Worm (Caenorhabditis elegans): ENCODE results near the gene sna-3.

- no peak for TF ChIP-seq pqm-1 (tag; optimal IDR thresholded peaks at IDR 0.05)
- no peak for TF ChIP-seq T20F7.1 (GFP tag; optimal IDR thresholded peaks at IDR 0.05)
- TF ChIP-seq egl-27 (tag; optimal IDR thresholded peaks at IDR 0.05), result no peak
- TF ChIP-seq ceh-44 (GFP tag; IDR thresholded peaks at IDR 0.05), result no peak
- no peak for TF ChIP-seq F44E2.7 (GFP tag; IDR thresholded peaks at IDR 0.05)
- TF ChIP-seq ama-1 (optimal IDR thresholded peaks at IDR 0.05), result no peak
- no peak for TF ChIP-seq lin-13 (GFP tag; optimal IDR thresholded peaks at IDR 0.05)
- TF ChIP-seq php-3 (GFP tag; IDR thresholded peaks at IDR 0.05), result no peak
- no peak for TF ChIP-seq nhr-11 (tag; optimal IDR thresholded peaks at IDR 0.05)
Measured at ce11 chrIII:6240528-6240927, 34.5 kb upstream of the sna-3 start, which contains the start of gene T12A2.3.

All from whole organism, L4 larva.